Fruit fly (Drosophila melanogaster) S2 (cell line): Measurements from ENCODE around the gene net.

ENCODE experiments used
- CG8478 ChIP-seq: fragments of >200 bp; optimal IDR thresholded peaks from 2 replicates; lab custom pipeline; 2018
- CTCF ChIP-seq, 2 experiments: fragments of >200 bp; optimal IDR thresholded peaks; 2 replicates each; lab custom pipeline; 2018

- TF ChIP-seq CTCF (optimal IDR thresholded peaks at IDR 0.05; lab: Kevin White, UChicago) (no peak), CG8478 (lab: Kevin White, UChicago) (no peak)
Measured at dm6 chr2L:53108-53507, 34.1 kb downstream of the net start.
